Worm (Caenorhabditis elegans) whole organism, dauer: ENCODE data around the gene Y69H2.7.

Source experiments
- unc-62 ChIP-seq: sonication (generic microtip); optimal IDR thresholded peaks from 2 replicates; lab custom pipeline; 2017; ENCODE audit warnings: missing biosample characterization, missing genetic modification reagents, missing genetic modification characterization

Gene Y69H2.7

ce11 chrV:18705319-18706062, 15.7 kb downstream of the Y69H2.7 start:
- TF ChIP-seq unc-62 (GFP tag; lab: Kevin White, UChicago) = no peak

ce11 chrV:18706063-18706620, 16.4 kb downstream of the Y69H2.7 start, which contains the start of gene Y17D7C.1:
Gene Y17D7C.1 (plus strand): TSS chrV:18706570.
- no peak for TF ChIP-seq unc-62 (GFP tag; lab: Kevin White, UChicago)

ce11 chrV:18708015-18708414, 18.2 kb downstream of the Y69H2.7 start:
- TF ChIP-seq unc-62 (GFP tag; lab: Kevin White, UChicago) = no peak

- TF ChIP-seq unc-62 (GFP tag; lab: Kevin White, UChicago) = no peak
Observed at ce11 chrV:18709203-18709860, 19.5 kb downstream of the Y69H2.7 start, which contains the start of gene Y17D7C.6. Gene Y17D7C.6 (plus strand): TSS chrV:18709810.

- TF ChIP-seq unc-62 (GFP tag; lab: Kevin White, UChicago) = no peak
Observed at ce11 chrV:18710045-18710490, 20.3 kb downstream of the Y69H2.7 start.

ce11 chrV:18711362-18711761, 21.6 kb downstream of the Y69H2.7 start:
- TF ChIP-seq unc-62 (GFP tag; lab: Kevin White, UChicago) = no peak

- TF ChIP-seq unc-62 (GFP tag; lab: Kevin White, UChicago) = no peak
Observed at ce11 chrV:18712118-18712517, 22.3 kb downstream of the Y69H2.7 start.

ce11 chrV:18719412-18719811, 29.6 kb downstream of the Y69H2.7 start:
- TF ChIP-seq unc-62 (GFP tag; lab: Kevin White, UChicago) = no peak

- no peak for TF ChIP-seq unc-62 (GFP tag; lab: Kevin White, UChicago)
Observed at ce11 chrV:18719956-18720489, 30.2 kb downstream of the Y69H2.7 start, which contains the start of gene Y17D7C.2. Gene Y17D7C.2 (minus strand): TSS chrV:18719987.

- no peak for TF ChIP-seq unc-62 (GFP tag; lab: Kevin White, UChicago)
Observed at ce11 chrV:18721873-18722272, 32.1 kb downstream of the Y69H2.7 start.

ce11 chrV:18722510-18723299, 32.9 kb downstream of the Y69H2.7 start:
- TF ChIP-seq unc-62 (GFP tag; lab: Kevin White, UChicago) = no peak

ce11 chrV:18723604-18724003, 33.8 kb downstream of the Y69H2.7 start:
- TF ChIP-seq unc-62 (GFP tag; lab: Kevin White, UChicago) = no peak

- no peak for TF ChIP-seq unc-62 (GFP tag; lab: Kevin White, UChicago)
Observed at ce11 chrV:18724076-18724475, 34.3 kb downstream of the Y69H2.7 start.

- no peak for TF ChIP-seq unc-62 (GFP tag; lab: Kevin White, UChicago)
Observed at ce11 chrV:18725858-18726257, 36.1 kb downstream of the Y69H2.7 start.

ce11 chrV:18729324-18729924, 39.6 kb downstream of the Y69H2.7 start, which contains the start of gene asp-19:
Gene asp-19 (minus strand): TSS chrV:18729374.
- TF ChIP-seq unc-62 (GFP tag; lab: Kevin White, UChicago) = no peak
